Fruit fly (Drosophila melanogaster) whole organism, prepupa: ENCODE measurements around the gene mus81.
A peak's percentile ranks its signal among the peaks of the same experiment; 100 is the strongest.

Experiments
- Blimp-1 ChIP-seq: fragments of 200-800 bp; sonication (Bioruptor generic); optimal IDR thresholded peaks from 3 replicates; lab custom pipeline; 2017; ENCODE audit warnings: missing biosample characterization, missing genetic modification characterization, mild to moderate bottlenecking, moderate library complexity, missing genetic modification reagents
- CG11294 ChIP-seq: fragments of 200-800 bp; sonication (Bioruptor generic); IDR thresholded peaks from 2 replicates; pipeline ENCODE4 v1.3.6; 2022; ENCODE audit warnings: missing biosample characterization, missing genetic modification characterization
- CG11762 ChIP-seq: fragments of 200-800 bp; sonication (Bioruptor generic); optimal IDR thresholded peaks from 3 replicates; lab custom pipeline; 2016; ENCODE audit warnings: missing biosample characterization, missing genetic modification characterization; ENCODE audit not compliant: insufficient read depth
- CG15336 ChIP-seq: fragments of 200-800 bp; sonication (Bioruptor generic); IDR thresholded peaks from 2 replicates; pipeline ENCODE4 v1.3.6; 2022; ENCODE audit warnings: missing biosample characterization, missing genetic modification characterization
- CG1621 ChIP-seq: fragments of 200-800 bp; sonication (Bioruptor generic); optimal IDR thresholded peaks from 3 replicates; lab custom pipeline; 2018; ENCODE audit warnings: missing biosample characterization, mild to moderate bottlenecking, missing genetic modification characterization
- CG16779 ChIP-seq: fragments of 200-800 bp; sonication (Bioruptor generic); optimal IDR thresholded peaks from 3 replicates; lab custom pipeline; 2017; ENCODE audit warnings: missing biosample characterization, mild to moderate bottlenecking, missing genetic modification characterization
- CG3032 ChIP-seq: fragments of 200-800 bp; optimal IDR thresholded peaks from 2 replicates; lab custom pipeline; 2019; ENCODE audit warnings: missing biosample characterization, mild to moderate bottlenecking, missing genetic modification characterization, moderate library complexity
- CG31627 ChIP-seq: fragments of 200-800 bp; sonication (Bioruptor generic); optimal IDR thresholded peaks from 3 replicates; lab custom pipeline; 2016; ENCODE audit warnings: missing biosample characterization, missing genetic modification characterization
- CG34406 ChIP-seq: fragments of 200-800 bp; sonication (Bioruptor generic); optimal IDR thresholded peaks from 3 replicates; lab custom pipeline; 2016; ENCODE audit warnings: missing biosample characterization, missing genetic modification characterization
- CG3919 ChIP-seq: fragments of 200-800 bp; sonication (Bioruptor generic); optimal IDR thresholded peaks from 3 replicates; lab custom pipeline; 2016; ENCODE audit warnings: missing biosample characterization, missing genetic modification characterization
- CG4318 ChIP-seq: fragments of 200-800 bp; sonication (Bioruptor generic); optimal IDR thresholded peaks from 3 replicates; lab custom pipeline; 2017; ENCODE audit warnings: missing biosample characterization, mild to moderate bottlenecking, missing genetic modification characterization
- CG6276 ChIP-seq: fragments of 200-800 bp; sonication (Bioruptor generic); optimal IDR thresholded peaks from 2 replicates; lab custom pipeline; 2017; ENCODE audit warnings: missing biosample characterization, mild to moderate bottlenecking, missing genetic modification characterization
- CG6792 ChIP-seq: fragments of 200-800 bp; sonication (Bioruptor generic); optimal IDR thresholded peaks from 3 replicates; lab custom pipeline; 2016; ENCODE audit warnings: missing biosample characterization, missing genetic modification characterization
- CG6808 ChIP-seq: fragments of 200-800 bp; sonication (Bioruptor generic); optimal IDR thresholded peaks from 3 replicates; lab custom pipeline; 2017; ENCODE audit warnings: missing biosample characterization, missing genetic modification characterization, mild to moderate bottlenecking, moderate library complexity, missing genetic modification reagents
- CG6854 ChIP-seq: fragments of 200-800 bp; sonication (Bioruptor generic); optimal IDR thresholded peaks from 2 replicates; lab custom pipeline; 2017; ENCODE audit warnings: missing biosample characterization, mild to moderate bottlenecking, missing genetic modification characterization
- CG7368 ChIP-seq: fragments of 200-800 bp; sonication (Bioruptor generic); optimal IDR thresholded peaks from 3 replicates; lab custom pipeline; 2016; ENCODE audit warnings: missing biosample characterization, missing genetic modification characterization
- CG8119 ChIP-seq: fragments of 200-800 bp; sonication (Bioruptor generic); IDR thresholded peaks from 3 replicates; pipeline ENCODE4 v1.3.6; 2022; ENCODE audit warnings: missing biosample characterization, missing genetic modification characterization
- CG8319 ChIP-seq: fragments of 200-800 bp; sonication (Bioruptor generic); optimal IDR thresholded peaks from 3 replicates; lab custom pipeline; 2016; ENCODE audit warnings: missing biosample characterization, missing genetic modification characterization
- CG8632 ChIP-seq: fragments of 200-800 bp; sonication (Bioruptor generic); optimal IDR thresholded peaks from 3 replicates; lab custom pipeline; 2016; ENCODE audit warnings: missing biosample characterization, missing genetic modification characterization
- Eip75B ChIP-seq: fragments of 200-800 bp; sonication (Bioruptor generic); optimal IDR thresholded peaks from 3 replicates; lab custom pipeline; 2016; ENCODE audit warnings: missing biosample characterization, missing genetic modification characterization
- Eip78C ChIP-seq: fragments of 200-800 bp; sonication (Bioruptor generic); peaks from one replicate; lab custom pipeline; 2016; ENCODE audit warnings: missing biosample characterization, missing genetic modification characterization
- Ets21C ChIP-seq: fragments of 200-800 bp; sonication (Bioruptor generic); optimal IDR thresholded peaks from 3 replicates; lab custom pipeline; 2016; ENCODE audit warnings: missing biosample characterization, missing genetic modification characterization
- Ets96B ChIP-seq: fragments of 200-800 bp; optimal IDR thresholded peaks from 2 replicates; lab custom pipeline; 2019; ENCODE audit warnings: missing biosample characterization, mild to moderate bottlenecking, missing genetic modification characterization, moderate library complexity
- Hr38 ChIP-seq: sonication (Bioruptor generic); optimal IDR thresholded peaks from 2 replicates; lab custom pipeline; 2016; ENCODE audit warnings: missing biosample characterization, missing genetic modification characterization
- Hr39 ChIP-seq: fragments of 200-800 bp; sonication (Bioruptor generic); optimal IDR thresholded peaks from 2 replicates; lab custom pipeline; 2016; ENCODE audit warnings: missing biosample characterization, missing genetic modification characterization
- Hr4 ChIP-seq: fragments of 200-800 bp; sonication (Bioruptor generic); optimal IDR thresholded peaks from 3 replicates; lab custom pipeline; 2016; ENCODE audit warnings: missing biosample characterization, missing genetic modification characterization
- Lpt ChIP-seq: fragments of 200-800 bp; sonication (Bioruptor generic); optimal IDR thresholded peaks from 3 replicates; lab custom pipeline; 2016; ENCODE audit warnings: missing biosample characterization, missing genetic modification characterization
- Met ChIP-seq: fragments of 200-800 bp; sonication (Bioruptor generic); optimal IDR thresholded peaks from 3 replicates; lab custom pipeline; 2016; ENCODE audit warnings: missing biosample characterization, missing genetic modification characterization
- Sox14 ChIP-seq: fragments of 200-800 bp; sonication (Bioruptor generic); optimal IDR thresholded peaks from 3 replicates; lab custom pipeline; 2016; ENCODE audit warnings: missing biosample characterization, missing genetic modification characterization
- Sox15 ChIP-seq: fragments of 200-800 bp; sonication (Bioruptor generic); optimal IDR thresholded peaks from 3 replicates; lab custom pipeline; 2016; ENCODE audit warnings: missing biosample characterization, missing genetic modification characterization
- achi ChIP-seq: fragments of 200-800 bp; sonication (Bioruptor generic); optimal IDR thresholded peaks from 3 replicates; lab custom pipeline; 2016; ENCODE audit warnings: missing biosample characterization, missing genetic modification characterization
- acj6 ChIP-seq: fragments of 200-800 bp; sonication (Bioruptor generic); optimal IDR thresholded peaks from 3 replicates; lab custom pipeline; 2016; ENCODE audit warnings: missing biosample characterization, missing genetic modification characterization
- dac ChIP-seq: fragments of 200-800 bp; sonication (Bioruptor generic); optimal IDR thresholded peaks from 2 replicates; lab custom pipeline; 2017; ENCODE audit warnings: missing biosample characterization, mild to moderate bottlenecking, missing genetic modification characterization
- esn ChIP-seq: fragments of 200-800 bp; sonication (Bioruptor generic); optimal IDR thresholded peaks from 2 replicates; lab custom pipeline; 2016; ENCODE audit warnings: missing biosample characterization, mild to moderate bottlenecking, missing genetic modification characterization, moderate library complexity
- fd59A ChIP-seq: fragments of 200-800 bp; sonication (Bioruptor generic); optimal IDR thresholded peaks from 2 replicates; lab custom pipeline; 2017; ENCODE audit warnings: missing biosample characterization, mild to moderate bottlenecking, missing genetic modification characterization, missing genetic modification reagents
- fd85E ChIP-seq: fragments of 200-800 bp; sonication (Bioruptor generic); optimal IDR thresholded peaks from 3 replicates; lab custom pipeline; 2016; ENCODE audit warnings: missing biosample characterization, missing genetic modification characterization
- fkh ChIP-seq: fragments of 200-800 bp; sonication (Bioruptor generic); optimal IDR thresholded peaks from 3 replicates; lab custom pipeline; 2017; ENCODE audit warnings: missing biosample characterization, mild to moderate bottlenecking, missing genetic modification characterization, moderate library complexity
- lz ChIP-seq: fragments of 200-800 bp; sonication (Bioruptor generic); optimal IDR thresholded peaks from 3 replicates; lab custom pipeline; 2016; ENCODE audit warnings: missing biosample characterization, missing genetic modification characterization
- net ChIP-seq: fragments of 200-800 bp; sonication (Bioruptor generic); optimal IDR thresholded peaks from 3 replicates; lab custom pipeline; 2016; ENCODE audit warnings: missing biosample characterization, missing genetic modification characterization
- ss ChIP-seq, 2 experiments: fragments of 200-800 bp; sonication (Bioruptor generic); optimal IDR thresholded peaks; 2 replicates in 1 of 2; 3 replicates in 1 of 2; lab custom pipeline; 2017 to 2018; ENCODE audit warnings: mild to moderate bottlenecking in 2 of 2, missing biosample characterization in 2 of 2, missing genetic modification characterization in 2 of 2, moderate library complexity in 1 of 2
- svp ChIP-seq: fragments of 200-800 bp; sonication (Bioruptor generic); peaks from one replicate; lab custom pipeline; 2016; ENCODE audit warnings: missing biosample characterization, missing genetic modification characterization
- topi ChIP-seq: fragments of 200-800 bp; sonication (Bioruptor generic); optimal IDR thresholded peaks from 3 replicates; lab custom pipeline; 2016; ENCODE audit warnings: missing biosample characterization, missing genetic modification characterization
- vri ChIP-seq: fragments of 200-800 bp; sonication (Bioruptor generic); optimal IDR thresholded peaks from 3 replicates; lab custom pipeline; 2016; ENCODE audit warnings: missing biosample characterization, mild to moderate bottlenecking, missing genetic modification characterization

The mus81 gene

DNA sequence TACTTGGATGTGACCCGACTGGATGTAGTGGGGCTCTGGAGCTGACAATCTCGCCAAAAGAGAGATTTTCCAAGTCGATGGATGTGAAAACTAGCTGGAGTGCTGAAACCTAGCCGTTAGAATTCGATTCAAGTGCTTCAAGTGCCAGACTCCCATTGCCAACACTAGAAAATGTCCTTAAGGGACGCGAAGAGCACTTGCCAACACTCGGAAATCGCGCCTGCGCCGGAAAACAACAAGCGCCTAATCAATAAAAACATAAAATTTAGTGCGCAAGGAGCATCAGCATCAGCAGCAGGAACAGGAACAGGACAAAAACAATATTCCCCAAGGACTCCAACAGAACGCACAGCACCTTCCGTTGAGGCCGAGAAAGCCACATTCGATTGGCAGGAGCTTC, 8.0 kb upstream of the mus81 start:
- TF ChIP-seq Ets21C (GFP tag; lab: Kevin White, UChicago) (no peak), CG7368 (GFP tag; lab: Kevin White, UChicago) (no peak), ss (GFP tag; optimal IDR thresholded peaks at IDR 0.05; lab: Kevin White, UChicago) (no peak), CG8119 (GFP tag; lab: Robert Waterston, UW) (no peak), CG4318 (GFP tag; lab: Kevin White, UChicago) (no peak), Eip78C (GFP tag; lab: Kevin White, UChicago) (no peak), Met (GFP tag; lab: Kevin White, UChicago) (no peak), Lpt (no peak), vri (GFP tag; lab: Kevin White, UChicago) (no peak), CG34406 (GFP tag; lab: Kevin White, UChicago) (no peak), fkh (GFP tag; lab: Kevin White, UChicago) (no peak)

DNA sequence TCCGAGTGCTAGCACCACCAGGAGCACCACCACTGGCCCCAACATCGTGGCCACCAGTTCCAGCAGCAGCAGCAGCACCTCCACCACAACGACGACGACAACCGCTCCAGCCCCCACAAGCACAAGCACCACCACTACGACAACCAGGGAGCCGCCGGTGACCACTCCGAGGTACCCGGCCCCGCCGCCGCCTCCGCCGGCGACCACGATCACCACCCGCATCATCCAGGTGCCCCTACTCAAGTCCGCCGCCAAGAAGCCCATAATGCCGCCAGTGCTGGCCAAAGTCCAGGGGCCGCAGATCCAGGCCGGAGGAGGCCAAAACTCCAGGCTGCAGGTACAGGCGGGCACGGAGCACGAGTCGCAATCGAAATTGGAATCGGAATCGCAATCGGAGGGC, 6.9 kb upstream of the mus81 start:
- TF ChIP-seq Eip75B (GFP tag; lab: Kevin White, UChicago) (no peak), CG11762 (GFP tag; lab: Kevin White, UChicago) (no peak), net (GFP tag; lab: Kevin White, UChicago) (no peak), Hr38 (GFP tag; lab: Kevin White, UChicago) (no peak)

DNA sequence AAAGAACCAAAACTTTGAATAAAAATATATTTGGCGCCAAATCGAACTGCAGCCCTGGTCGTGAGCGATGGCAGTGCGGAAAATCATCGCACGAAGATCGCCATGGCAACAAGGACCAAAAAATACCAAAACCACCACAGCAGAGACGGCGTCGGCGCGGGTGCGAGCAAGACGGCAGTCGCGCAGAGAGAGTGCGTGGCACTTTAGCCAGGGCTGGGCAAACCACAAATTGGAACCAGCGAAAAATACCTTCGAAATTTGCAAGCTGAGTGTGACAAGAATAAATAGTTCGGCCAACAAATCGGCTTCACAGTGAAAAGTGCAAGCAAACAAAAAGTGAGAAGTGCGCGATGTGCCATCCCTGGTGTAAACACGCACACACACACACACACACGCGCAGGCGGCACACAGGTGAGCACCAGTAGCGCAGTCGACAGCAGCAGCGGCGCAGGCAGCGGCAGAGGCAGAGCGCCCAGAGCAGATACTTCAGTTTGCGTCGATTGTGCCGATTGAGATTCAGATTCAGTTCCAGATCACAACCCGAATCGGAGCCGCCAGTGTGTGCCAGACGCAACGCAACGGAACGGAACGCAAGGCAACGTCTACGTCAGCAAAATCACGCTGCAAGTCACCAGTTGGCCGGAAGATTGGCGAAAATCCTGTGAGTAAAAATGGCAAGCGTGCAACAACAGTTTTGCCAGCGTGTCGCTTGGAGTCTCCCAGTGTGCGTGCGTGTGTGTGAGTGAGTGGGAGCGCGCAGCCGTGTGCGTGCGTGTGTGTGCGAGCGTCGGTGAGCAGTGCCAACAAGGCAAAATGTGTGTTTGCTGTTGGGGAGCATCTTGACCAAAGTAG, 5.6 kb upstream of the mus81 start, which contains the start of gene TRAM:
Gene TRAM (plus strand): TSS at position 184 of the 852 bp plus-strand sequence.
- TF ChIP-seq CG4318 (GFP tag; lab: Kevin White, UChicago) (peak; percentile 97), Blimp-1 (peak; percentile 92), Hr4 (GFP tag; lab: Kevin White, UChicago) (peak; percentile 98), Sox15 (peak; percentile 97), CG31627 (GFP tag; lab: Kevin White, UChicago) (peak; percentile 97), CG3919 (peak; percentile 98), Sox14 (GFP tag; lab: Kevin White, UChicago) (peak; percentile 98), Ets96B (tag; lab: Kevin White, UChicago) (peak; percentile 97), CG34406 (GFP tag; lab: Kevin White, UChicago) (peak; percentile 95), Ets21C (GFP tag; lab: Kevin White, UChicago) (peak; percentile 95), fd85E (GFP tag; lab: Kevin White, UChicago) (peak; percentile 95), CG11762 (GFP tag; lab: Kevin White, UChicago) (peak; percentile 94), svp (GFP tag; lab: Kevin White, UChicago) (peak; percentile 98), Hr38 (GFP tag; lab: Kevin White, UChicago) (peak; percentile 77), achi (GFP tag; lab: Kevin White, UChicago) (peak; percentile 97), Eip78C (GFP tag; lab: Kevin White, UChicago) (peak; percentile 98), net (GFP tag; lab: Kevin White, UChicago) (peak; percentile 97), Hr39 (GFP tag; lab: Kevin White, UChicago) (peak; percentile 97), esn (GFP tag; lab: Kevin White, UChicago) (peak; percentile 97), CG8119 (GFP tag; lab: Robert Waterston, UW) (peak; percentile 99), CG3032 (tag; lab: Kevin White, UChicago) (peak; percentile 97), ss (GFP tag; optimal IDR thresholded peaks at IDR 0.05; lab: Kevin White, UChicago) (peak; percentile 98 to 99), acj6 (GFP tag; lab: Kevin White, UChicago) (peak; percentile 96), CG6808 (GFP tag; lab: Kevin White, UChicago) (peak; percentile 97), CG15336 (GFP tag; lab: Robert Waterston, UW) (peak; percentile 99), vri (GFP tag; lab: Kevin White, UChicago) (peak; percentile 95), dac (GFP tag; lab: Kevin White, UChicago) (peak; percentile 99), CG8319 (GFP tag; lab: Kevin White, UChicago) (peak; percentile 94), CG8632 (GFP tag; lab: Kevin White, UChicago) (peak; percentile 95), CG6276 (GFP tag; lab: Kevin White, UChicago) (peak; percentile 98), Lpt (peak; percentile 97), CG16779 (tag; lab: Kevin White, UChicago) (peak; percentile 96), CG1621 (peak; percentile 96), CG11294 (peak; percentile 98), CG6854 (GFP tag; lab: Kevin White, UChicago) (peak; percentile 95), topi (peak; percentile 96), Eip75B (GFP tag; lab: Kevin White, UChicago) (peak; percentile 97), Met (GFP tag; lab: Kevin White, UChicago) (peak; percentile 97), CG6792 (GFP tag; lab: Kevin White, UChicago) (peak; percentile 97), fd59A (GFP tag; lab: Kevin White, UChicago) (peak; percentile 98), lz (GFP tag; lab: Kevin White, UChicago) (peak; percentile 98)
